Worm (Caenorhabditis elegans) whole organism, late embryonic: ENCODE measurements around the gene npl-4.2.

Experiments used
- che-1 ChIP-seq: sonication (generic microtip); optimal IDR thresholded peaks from 2 replicates; lab custom pipeline; 2016; ENCODE audit warnings: mild to moderate bottlenecking, missing genetic modification characterization, missing compliant biosample characterization
- lin-11 ChIP-seq: fragments of 200-800 bp; sonication (Bioruptor generic); optimal IDR thresholded peaks from 2 replicates; lab custom pipeline; 2018; ENCODE audit warnings: mild to moderate bottlenecking, missing genetic modification characterization, missing compliant biosample characterization
- nfya-1 ChIP-seq: sonication (generic microtip); optimal IDR thresholded peaks from 2 replicates; lab custom pipeline; 2017; ENCODE audit warnings: missing genetic modification characterization, mild to moderate bottlenecking, missing compliant biosample characterization, antibody characterized with exemption, moderate library complexity
- nhr-11 ChIP-seq: fragments of 150-350 bp; optimal IDR thresholded peaks from 2 replicates; lab custom pipeline; 2014; ENCODE audit warnings: missing biosample characterization, missing genetic modification characterization
- odd-2 ChIP-seq: sonication (generic microtip); optimal IDR thresholded peaks from 2 replicates; lab custom pipeline; 2017; ENCODE audit warnings: antibody characterized with exemption, mild to moderate bottlenecking, missing genetic modification characterization, missing compliant biosample characterization
- pag-3 ChIP-seq: sonication (generic microtip); optimal IDR thresholded peaks from 2 replicates; lab custom pipeline; 2016; ENCODE audit warnings: missing compliant biosample characterization, missing genetic modification characterization, borderline replicate concordance
- pqm-1 ChIP-seq: sonication (generic microtip); optimal IDR thresholded peaks from 2 replicates; lab custom pipeline; 2016; ENCODE audit warnings: missing genetic modification characterization, missing compliant biosample characterization
- tbx-2 ChIP-seq: sonication (generic microtip); optimal IDR thresholded peaks from 2 replicates; lab custom pipeline; 2016; ENCODE audit warnings: missing genetic modification characterization, missing compliant biosample characterization
- unc-3 ChIP-seq, 2 experiments: fragments of 200-800 bp in 1 of 2; sonication (Bioruptor generic) in 1 of 2; sonication (generic microtip) in 1 of 2; conservative IDR thresholded peaks in 1 of 2; optimal IDR thresholded peaks in 1 of 2; 2 replicates each; pipeline versions ENCODE4 v1.3.6 to Lab custom; 2016 to 2022; ENCODE audit warnings: missing compliant biosample characterization in 2 of 2, missing genetic modification characterization in 2 of 2, missing genetic modification reagents in 1 of 2

- TF ChIP-seq che-1 (tag; lab: Kevin White, UChicago) (no peak), pag-3 (no peak), tbx-2 (tag; lab: Kevin White, UChicago) (no peak), nfya-1 (tag; lab: Kevin White, UChicago) (no peak), unc-3 (GFP tag; conservative IDR thresholded peaks at IDR 0.05; lab: Robert Waterston, UW) (no peak), unc-3 (tag; optimal IDR thresholded peaks at IDR 0.05; lab: Kevin White, UChicago) (no peak), odd-2 (no peak), pqm-1 (tag; lab: Kevin White, UChicago) (no peak), lin-11 (tag; lab: Kevin White, UChicago) (no peak), nhr-11 (no peak)
These were observed 42.3 kb downstream of the npl-4.2 start, which contains the start of gene C25H3.15 for ce11 chrII:5665029-5665428.
